Worm (Caenorhabditis elegans) whole organism, L4 larva: Measurements from ENCODE around the gene R13A1.3.

Experiments used
- D1046.2 ChIP-seq: fragments of 200-800 bp; sonication (Bioruptor generic); IDR thresholded peaks from 2 replicates; pipeline ENCODE4 v1.3.6; 2022; ENCODE audit warnings: missing genetic modification characterization, missing compliant biosample characterization
- F26F4.8 ChIP-seq: fragments of 200-800 bp; sonication (Bioruptor generic); conservative IDR thresholded peaks from 2 replicates; pipeline ENCODE4 v1.3.6; 2022; ENCODE audit warnings: missing genetic modification characterization, missing compliant biosample characterization
- F44E2.7 ChIP-seq: fragments of 200-800 bp; sonication (Bioruptor generic); IDR thresholded peaks from 2 replicates; pipeline ENCODE4 v2.1.2; 2022; ENCODE audit warnings: missing genetic modification characterization, missing compliant biosample characterization
- T20F7.1 ChIP-seq: fragments of 200-800 bp; sonication (Bioruptor generic); optimal IDR thresholded peaks from 2 replicates; lab custom pipeline; 2018; ENCODE audit warnings: mild to moderate bottlenecking, missing genetic modification characterization, missing compliant biosample characterization
- Y48G9A.11 ChIP-seq: fragments of 200-800 bp; sonication (Bioruptor generic); IDR thresholded peaks from 2 replicates; pipeline ENCODE4 v1.3.6; 2022; ENCODE audit warnings: missing genetic modification reagents, missing genetic modification characterization, missing compliant biosample characterization
- Y75B8A.6 ChIP-seq: fragments of 200-800 bp; sonication (Bioruptor generic); IDR thresholded peaks from 2 replicates; pipeline ENCODE4 v1.3.6; 2022; ENCODE audit warnings: missing genetic modification reagents, missing genetic modification characterization, missing compliant biosample characterization
- arid-1 ChIP-seq: fragments of 200-800 bp; sonication (Bioruptor generic); conservative IDR thresholded peaks from 2 replicates; pipeline ENCODE4 v1.3.6; 2022; ENCODE audit warnings: missing genetic modification reagents, missing genetic modification characterization, missing compliant biosample characterization
- attf-4 ChIP-seq: sonication (generic microtip); optimal IDR thresholded peaks from 3 replicates; lab custom pipeline; 2017; ENCODE audit warnings: missing biosample characterization, missing genetic modification characterization
- ceh-20 ChIP-seq: fragments of 200-800 bp; sonication (Bioruptor generic); IDR thresholded peaks from 2 replicates; pipeline ENCODE4 v1.3.6; 2022; ENCODE audit warnings: missing genetic modification reagents, missing genetic modification characterization, missing compliant biosample characterization
- ces-1 ChIP-seq: fragments of 150-350 bp; sonication (generic microtip); optimal IDR thresholded peaks from 4 replicates; lab custom pipeline; 2014; ENCODE audit warnings: missing biosample characterization, missing genetic modification reagents, missing genetic modification characterization
- cey-2 ChIP-seq: sonication (generic microtip); optimal IDR thresholded peaks from 3 replicates; lab custom pipeline; 2017; ENCODE audit warnings: missing genetic modification characterization, mild to moderate bottlenecking, missing compliant biosample characterization, antibody characterized with exemption, borderline replicate concordance; ENCODE audit not compliant: insufficient read depth
- daf-12 ChIP-seq: fragments of 150-350 bp; optimal IDR thresholded peaks from 2 replicates; lab custom pipeline; 2014; ENCODE audit warnings: missing biosample characterization, missing genetic modification reagents, missing genetic modification characterization
- daf-16 ChIP-seq, 3 experiments: sonication (generic microtip); optimal IDR thresholded peaks; 2 replicates each; lab custom pipeline; 2016 to 2017; ENCODE audit warnings: missing genetic modification characterization in 3 of 3, missing genetic modification reagents in 3 of 3, mild to moderate bottlenecking in 2 of 3, missing compliant biosample characterization in 2 of 3, missing biosample characterization in 1 of 3, moderate library complexity in 1 of 3
- dmd-8 ChIP-seq: fragments of 200-800 bp; sonication (Bioruptor generic); IDR thresholded peaks from 2 replicates; pipeline ENCODE4 v1.3.6; 2022; ENCODE audit warnings: missing genetic modification characterization, missing compliant biosample characterization
- dmd-9 ChIP-seq: fragments of 200-800 bp; sonication (Bioruptor generic); IDR thresholded peaks from 2 replicates; pipeline ENCODE4 v1.3.6; 2022; ENCODE audit warnings: missing genetic modification reagents, missing genetic modification characterization, missing compliant biosample characterization
- dpl-1 ChIP-seq: fragments of 150-350 bp; optimal IDR thresholded peaks from 2 replicates; lab custom pipeline; 2014; ENCODE audit warnings: missing biosample characterization, missing genetic modification reagents, missing genetic modification characterization
- dve-1 ChIP-seq: sonication (generic microtip); optimal IDR thresholded peaks from 2 replicates; lab custom pipeline; 2017; ENCODE audit warnings: antibody characterized with exemption, mild to moderate bottlenecking, missing genetic modification characterization, missing compliant biosample characterization; ENCODE audit not compliant: insufficient read depth
- egl-27 ChIP-seq: sonication (generic microtip); optimal IDR thresholded peaks from 3 replicates; lab custom pipeline; 2017; ENCODE audit warnings: missing biosample characterization, missing genetic modification reagents, missing genetic modification characterization
- egl-43 ChIP-seq: fragments of 200-800 bp; sonication (Bioruptor generic); IDR thresholded peaks from 2 replicates; pipeline ENCODE4 v1.3.6; 2022; ENCODE audit warnings: missing genetic modification reagents, missing genetic modification characterization, missing compliant biosample characterization
- fos-1 ChIP-seq: fragments of 150-350 bp; optimal IDR thresholded peaks from 2 replicates; lab custom pipeline; 2014; ENCODE audit warnings: missing biosample characterization, missing genetic modification characterization
- hlh-11 ChIP-seq: fragments of 200-800 bp; sonication (Bioruptor generic); optimal IDR thresholded peaks from 2 replicates; lab custom pipeline; 2018; ENCODE audit warnings: mild to moderate bottlenecking, missing genetic modification characterization, missing compliant biosample characterization
- hlh-30 ChIP-seq: sonication (generic microtip); optimal IDR thresholded peaks from 2 replicates; lab custom pipeline; 2017; ENCODE audit warnings: antibody characterized with exemption, mild to moderate bottlenecking, missing genetic modification characterization, missing compliant biosample characterization; ENCODE audit not compliant: insufficient read depth
- hmg-1.1 ChIP-seq: fragments of 200-800 bp; sonication (Bioruptor generic); IDR thresholded peaks from 2 replicates; pipeline ENCODE4 v1.3.6; 2022; ENCODE audit warnings: missing genetic modification reagents, missing genetic modification characterization, missing compliant biosample characterization
- jun-1 ChIP-seq: fragments of 150-350 bp; optimal IDR thresholded peaks from 2 replicates; lab custom pipeline; 2014; ENCODE audit warnings: missing biosample characterization, missing genetic modification reagents, missing genetic modification characterization
- lin-1 ChIP-seq: fragments of 200-800 bp; sonication (Bioruptor generic); IDR thresholded peaks from 2 replicates; pipeline ENCODE4 v1.3.6; 2022; ENCODE audit warnings: missing genetic modification reagents, missing genetic modification characterization, missing compliant biosample characterization
- lin-39 ChIP-seq: fragments of 150-350 bp; optimal IDR thresholded peaks from 2 replicates; lab custom pipeline; 2014; ENCODE audit warnings: missing biosample characterization, missing genetic modification reagents, missing genetic modification characterization
- lir-3 ChIP-seq: sonication (generic microtip); optimal IDR thresholded peaks from 2 replicates; lab custom pipeline; 2016; ENCODE audit warnings: mild to moderate bottlenecking, missing genetic modification characterization, missing compliant biosample characterization
- lsy-2 ChIP-seq, 2 experiments: fragments of 150-350 bp in 1 of 2; sonication (generic microtip) in 1 of 2; optimal IDR thresholded peaks; 2 replicates each; lab custom pipeline; 2014 to 2017; ENCODE audit warnings: missing biosample characterization in 2 of 2, missing genetic modification characterization in 2 of 2
- madf-9 ChIP-seq: fragments of 200-800 bp; sonication (Bioruptor generic); conservative IDR thresholded peaks from 2 replicates; pipeline ENCODE4 v1.3.6; 2022; ENCODE audit warnings: missing genetic modification reagents, missing genetic modification characterization, missing compliant biosample characterization
- mdl-1 ChIP-seq, 2 experiments: fragments of 150-350 bp in 1 of 2; sonication (generic microtip) in 1 of 2; optimal IDR thresholded peaks; 2 replicates each; lab custom pipeline; 2014 to 2017; ENCODE audit warnings: missing biosample characterization in 2 of 2, missing genetic modification characterization in 2 of 2
- mdt-29 ChIP-seq: fragments of 200-800 bp; sonication (Bioruptor generic); IDR thresholded peaks from 2 replicates; pipeline ENCODE4 v1.3.6; 2022; ENCODE audit warnings: missing genetic modification reagents, missing genetic modification characterization, missing compliant biosample characterization
- mep-1 ChIP-seq: fragments of 150-350 bp; sonication (generic microtip); optimal IDR thresholded peaks from 3 replicates; lab custom pipeline; 2014; ENCODE audit warnings: missing biosample characterization, missing genetic modification characterization
- mxl-2 ChIP-seq: fragments of 200-800 bp; sonication (Bioruptor generic); conservative IDR thresholded peaks from 2 replicates; pipeline ENCODE4 v1.3.6; 2022; ENCODE audit warnings: missing genetic modification reagents, missing genetic modification characterization, missing compliant biosample characterization
- nhr-10 ChIP-seq: fragments of 150-350 bp; optimal IDR thresholded peaks from 2 replicates; lab custom pipeline; 2014; ENCODE audit warnings: missing biosample characterization, missing genetic modification characterization
- nhr-111 ChIP-seq: fragments of 200-800 bp; sonication (Bioruptor generic); optimal IDR thresholded peaks from 2 replicates; lab custom pipeline; 2018; ENCODE audit warnings: mild to moderate bottlenecking, missing genetic modification characterization, missing compliant biosample characterization
- nhr-28 ChIP-seq: fragments of 150-350 bp; optimal IDR thresholded peaks from 2 replicates; lab custom pipeline; 2014; ENCODE audit warnings: missing biosample characterization, missing genetic modification characterization
- nhr-48 ChIP-seq: sonication (generic microtip); optimal IDR thresholded peaks from 2 replicates; lab custom pipeline; 2016; ENCODE audit warnings: mild to moderate bottlenecking, missing genetic modification characterization, missing compliant biosample characterization
- nhr-6 ChIP-seq: fragments of 150-350 bp; optimal IDR thresholded peaks from 2 replicates; lab custom pipeline; 2014; ENCODE audit warnings: missing biosample characterization, missing genetic modification characterization
- nhr-76 ChIP-seq: fragments of 150-350 bp; optimal IDR thresholded peaks from 2 replicates; lab custom pipeline; 2014; ENCODE audit warnings: missing biosample characterization, missing genetic modification characterization
- nhr-77 ChIP-seq: fragments of 150-350 bp; optimal IDR thresholded peaks from 2 replicates; lab custom pipeline; 2014; ENCODE audit warnings: missing biosample characterization, missing genetic modification characterization
- pha-4 ChIP-seq, 2 experiments: fragments of 150-350 bp in 1 of 2; fragments of 200-800 bp in 1 of 2; sonication (Bioruptor generic) in 1 of 2; IDR thresholded peaks in 1 of 2; optimal IDR thresholded peaks in 1 of 2; 2 replicates each; pipeline versions ENCODE4 v1.3.6 to Lab custom; 2014 to 2022; ENCODE audit warnings: missing genetic modification characterization in 2 of 2, missing genetic modification reagents in 2 of 2, missing biosample characterization in 1 of 2, missing compliant biosample characterization in 1 of 2
- rbr-2 ChIP-seq: sonication (generic microtip); optimal IDR thresholded peaks from 2 replicates; lab custom pipeline; 2016; ENCODE audit warnings: missing genotype, missing genetic modification characterization, missing compliant biosample characterization
- saeg-2 ChIP-seq: fragments of 200-800 bp; sonication (Bioruptor generic); IDR thresholded peaks from 2 replicates; pipeline ENCODE4 v1.3.6; 2022; ENCODE audit warnings: missing genetic modification reagents, missing genetic modification characterization, missing compliant biosample characterization
- skn-1 ChIP-seq: fragments of 150-350 bp; optimal IDR thresholded peaks from 2 replicates; lab custom pipeline; 2014; ENCODE audit warnings: missing biosample characterization, missing genetic modification characterization
- snpc-4 ChIP-seq: fragments of 150-350 bp; optimal IDR thresholded peaks from 2 replicates; lab custom pipeline; 2014; ENCODE audit warnings: missing biosample characterization, missing genetic modification characterization
- tra-1 ChIP-seq: fragments of 200-800 bp; sonication (Bioruptor generic); IDR thresholded peaks from 2 replicates; pipeline ENCODE4 v1.3.6; 2022; ENCODE audit warnings: missing genetic modification reagents, missing genetic modification characterization, missing compliant biosample characterization
- unc-130 ChIP-seq: sonication (generic microtip); optimal IDR thresholded peaks from 2 replicates; lab custom pipeline; 2016; ENCODE audit warnings: missing genetic modification reagents, missing genetic modification characterization, missing compliant biosample characterization
- zfp-2 ChIP-seq: sonication (generic microtip); optimal IDR thresholded peaks from 2 replicates; lab custom pipeline; 2016; ENCODE audit warnings: mild to moderate bottlenecking, missing genetic modification characterization, missing compliant biosample characterization

Gene R13A1.3

ce11 chrIV:7178942-7179341 is 24.9 kb upstream of the R13A1.3 start, which contains the start of gene C42D4.3:
Gene C42D4.3 (plus strand): TSS chrIV:7179239.
- no peak for TF ChIP-seq saeg-2 (GFP tag; lab: Robert Waterston, UW)
- peak; percentile 70 for TF ChIP-seq cey-2 (tag; lab: Kevin White, UChicago)
- TF ChIP-seq dve-1: peak; percentile 30
- TF ChIP-seq nhr-10 (tag; lab: Kevin White, UChicago): no peak
- no peak for TF ChIP-seq egl-43 (GFP tag; lab: Robert Waterston, UW)

- no peak for TF ChIP-seq egl-43 (GFP tag; lab: Robert Waterston, UW)
- peak; percentile 99 for TF ChIP-seq nhr-28 (tag; lab: Kevin White, UChicago)
- peak in 1 of 2 experiments; percentile 67 for TF ChIP-seq daf-16 (GFP tag; optimal IDR thresholded peaks at IDR 0.05; lab: Kevin White, UChicago)
- peak; percentile 93 for TF ChIP-seq daf-16 (tag; optimal IDR thresholded peaks at IDR 0.05; lab: Kevin White, UChicago)
- no peak; the same call in 1 of the 2 replicates for TF ChIP-seq lin-1
- no peak for TF ChIP-seq cey-2 (tag; lab: Kevin White, UChicago)
- TF ChIP-seq arid-1 (GFP tag; lab: Robert Waterston, UW): no peak
- TF ChIP-seq dpl-1 (GFP tag; lab: Kevin White, UChicago): no peak
- TF ChIP-seq snpc-4 (tag; lab: Kevin White, UChicago): no peak
- TF ChIP-seq nhr-6 (tag; lab: Kevin White, UChicago): no peak
- TF ChIP-seq lsy-2 (tag; optimal IDR thresholded peaks at IDR 0.05; lab: Kevin White, UChicago): no peak
- no peak for TF ChIP-seq D1046.2 (GFP tag; lab: Robert Waterston, UW)
- TF ChIP-seq mep-1 (tag; lab: Kevin White, UChicago): no peak
- peak; percentile 64 for TF ChIP-seq nhr-48 (tag; lab: Kevin White, UChicago)
- TF ChIP-seq madf-9 (GFP tag; lab: Robert Waterston, UW): no peak
- TF ChIP-seq rbr-2 (tag; lab: Kevin White, UChicago): no peak
- TF ChIP-seq jun-1 (tag; lab: Kevin White, UChicago): no peak
- no peak for TF ChIP-seq dmd-8
- no peak for TF ChIP-seq daf-12 (tag; lab: Kevin White, UChicago)
- no peak for TF ChIP-seq skn-1 (tag; lab: Kevin White, UChicago)
- TF ChIP-seq tra-1 (GFP tag; lab: Robert Waterston, UW): peak; percentile 90
- TF ChIP-seq Y48G9A.11: no peak
- TF ChIP-seq ceh-20 (GFP tag; lab: Robert Waterston, UW): no peak
- TF ChIP-seq nhr-76 (tag; lab: Kevin White, UChicago): no peak
- TF ChIP-seq F26F4.8 (GFP tag; lab: Robert Waterston, UW): no peak
- TF ChIP-seq T20F7.1: no peak
- no peak for TF ChIP-seq mxl-2
- TF ChIP-seq dmd-9 (GFP tag; lab: Robert Waterston, UW): no peak
- no peak for TF ChIP-seq mdl-1 (tag; optimal IDR thresholded peaks at IDR 0.05; lab: Kevin White, UChicago)
- no peak for TF ChIP-seq hmg-1.1 (GFP tag; lab: Robert Waterston, UW)
- no peak for TF ChIP-seq egl-27
- no peak for TF ChIP-seq lin-39 (tag; lab: Kevin White, UChicago)
- TF ChIP-seq hlh-30: no peak
- TF ChIP-seq lir-3 (tag; lab: Kevin White, UChicago): no peak
- TF ChIP-seq nhr-111: no peak
- TF ChIP-seq unc-130 (GFP tag; lab: Kevin White, UChicago): no peak
- TF ChIP-seq mdt-29 (GFP tag; lab: Robert Waterston, UW): no peak
- TF ChIP-seq attf-4 (tag; lab: Kevin White, UChicago): no peak
- 0 out of 2 replicates have a peak, but pooled peaks have one; percentile 22 for TF ChIP-seq Y75B8A.6 (GFP tag; lab: Robert Waterston, UW)
- TF ChIP-seq F44E2.7 (GFP tag; lab: Robert Waterston, UW): no peak
- TF ChIP-seq nhr-77 (tag; lab: Kevin White, UChicago): peak; percentile 69
- no peak for TF ChIP-seq fos-1 (tag; lab: Kevin White, UChicago)
- peak; percentile 68 for TF ChIP-seq hlh-11
- peak; percentile 32; the same call in 1 of the 2 replicates for TF ChIP-seq pha-4 (GFP tag; IDR thresholded peaks at IDR 0.05; lab: Robert Waterston, UW)
- no peak for TF ChIP-seq pha-4 (tag; optimal IDR thresholded peaks at IDR 0.05; lab: Kevin White, UChicago)
- no peak for TF ChIP-seq ces-1
- no peak for TF ChIP-seq zfp-2 (tag; lab: Kevin White, UChicago)
Observed at ce11 chrIV:7180304-7180703, 23.5 kb upstream of the R13A1.3 start, which contains the start of gene cest-10. Gene cest-10 (plus strand): TSS chrIV:7180557.
